Fruit fly (Drosophila melanogaster): ENCODE data around the gene CG13077.

- TF ChIP-seq h (optimal IDR thresholded peaks at IDR 0.05) (no peak), psq (optimal IDR thresholded peaks at IDR 0.05) (no peak), insv (optimal IDR thresholded peaks at IDR 0.05) (no peak), Myc (optimal IDR thresholded peaks at IDR 0.05) (no peak), ttk (optimal IDR thresholded peaks at IDR 0.05) (no peak)
These were observed 14.4 kb downstream of the CG13077 start, which contains the start of gene Pmvk for dm6 chr2L:19579995-19580578.
